Fruit fly (Drosophila melanogaster) whole organism, embryonic: Measurements from ENCODE around the gene Gr64b.

Source experiments
- C15 ChIP-seq: fragments of 200-800 bp; sonication (Bioruptor generic); IDR thresholded peaks from 3 replicates; pipeline ENCODE4 v1.3.6; 2022; ENCODE audit warnings: missing biosample characterization, missing genetic modification characterization
- CG12236 ChIP-seq: fragments of 200-800 bp; sonication (Bioruptor generic); optimal IDR thresholded peaks from 2 replicates; lab custom pipeline; 2016; ENCODE audit warnings: missing biosample characterization, missing genetic modification characterization
- CG13123 ChIP-seq: fragments of 200-800 bp; sonication (Bioruptor generic); optimal IDR thresholded peaks from 2 replicates; lab custom pipeline; 2016; ENCODE audit warnings: missing biosample characterization, missing genetic modification characterization
- CG13624 ChIP-seq: fragments of 200-800 bp; sonication (Bioruptor generic); optimal IDR thresholded peaks from 2 replicates; lab custom pipeline; 2016; ENCODE audit warnings: missing biosample characterization, missing genetic modification characterization
- CG13775 ChIP-seq: fragments of 200-800 bp; sonication (Bioruptor generic); optimal IDR thresholded peaks from 3 replicates; lab custom pipeline; 2017; ENCODE audit warnings: missing biosample characterization, mild to moderate bottlenecking, missing genetic modification characterization
- CG15514 ChIP-seq: fragments of 200-800 bp; sonication (Bioruptor generic); optimal IDR thresholded peaks from 3 replicates; lab custom pipeline; 2017; ENCODE audit warnings: missing biosample characterization, missing genetic modification characterization, mild to moderate bottlenecking, moderate library complexity, missing genetic modification reagents
- CG1603 ChIP-seq: fragments of 200-800 bp; sonication (Bioruptor generic); optimal IDR thresholded peaks from 2 replicates; lab custom pipeline; 2019; ENCODE audit warnings: missing biosample characterization, mild to moderate bottlenecking, missing genetic modification characterization, moderate library complexity
- CG17328 ChIP-seq: fragments of 200-800 bp; sonication (Bioruptor generic); IDR thresholded peaks from 2 replicates; pipeline ENCODE4 v1.3.6; 2022; ENCODE audit warnings: missing biosample characterization, missing genetic modification characterization
- CG17829 ChIP-seq: fragments of 200-800 bp; optimal IDR thresholded peaks from 2 replicates; lab custom pipeline; 2019; ENCODE audit warnings: missing biosample characterization, mild to moderate bottlenecking, missing genetic modification characterization, moderate library complexity
- CG6254 ChIP-seq: fragments of 200-800 bp; sonication (Bioruptor generic); optimal IDR thresholded peaks from 3 replicates; lab custom pipeline; 2017; ENCODE audit warnings: mild to moderate bottlenecking, missing biosample characterization, missing genetic modification reagents, missing genetic modification characterization
- CG6654 ChIP-seq: fragments of 200-800 bp; sonication (Bioruptor generic); optimal IDR thresholded peaks from 2 replicates; lab custom pipeline; 2017; ENCODE audit warnings: missing biosample characterization, mild to moderate bottlenecking, missing genetic modification characterization
- CG7786 ChIP-seq: fragments of 200-800 bp; sonication (Bioruptor generic); optimal IDR thresholded peaks from 2 replicates; lab custom pipeline; 2016; ENCODE audit warnings: missing biosample characterization, missing genetic modification characterization
- CG7839 ChIP-seq: fragments of 200-800 bp; sonication (Bioruptor generic); optimal IDR thresholded peaks from 3 replicates; lab custom pipeline; 2018; ENCODE audit warnings: missing biosample characterization, mild to moderate bottlenecking, missing genetic modification characterization, moderate library complexity
- Dad ChIP-seq: fragments of 200-800 bp; sonication (Bioruptor generic); optimal IDR thresholded peaks from 3 replicates; lab custom pipeline; 2016; ENCODE audit warnings: missing biosample characterization, missing genetic modification characterization
- Drgx ChIP-seq: fragments of 200-800 bp; sonication (Bioruptor generic); IDR thresholded peaks from 2 replicates; pipeline ENCODE4 v1.3.6; 2022; ENCODE audit warnings: missing biosample characterization, missing genetic modification characterization
- HLH4C ChIP-seq: fragments of 200-800 bp; sonication (Bioruptor generic); IDR thresholded peaks from 3 replicates; pipeline ENCODE4 v1.3.6; 2022; ENCODE audit warnings: missing biosample characterization, missing genetic modification characterization; ENCODE audit not compliant: partially characterized antibody
- Hmx ChIP-seq: fragments of 200-800 bp; sonication (Bioruptor generic); optimal IDR thresholded peaks from 2 replicates; lab custom pipeline; 2016; ENCODE audit warnings: missing biosample characterization, missing genetic modification characterization
- Lpt ChIP-seq: fragments of >200 bp; optimal IDR thresholded peaks from 2 replicates; lab custom pipeline; 2018; ENCODE audit warnings: missing biosample characterization, missing genetic modification characterization
- MBD-R2 ChIP-seq: fragments of 200-800 bp; sonication (Bioruptor generic); IDR thresholded peaks from 2 replicates; pipeline ENCODE4 v1.3.6; 2022; ENCODE audit warnings: missing biosample characterization, missing genetic modification characterization
- Mad ChIP-seq: fragments of 200-800 bp; sonication (Bioruptor generic); optimal IDR thresholded peaks from 2 replicates; lab custom pipeline; 2016; ENCODE audit warnings: missing biosample characterization, missing genetic modification characterization
- Med ChIP-seq: fragments of 200-800 bp; sonication (Bioruptor generic); peaks from one replicate; lab custom pipeline; 2016; ENCODE audit warnings: missing biosample characterization, missing genetic modification characterization, mild to moderate bottlenecking, inconsistent platforms, moderate library complexity
- Opbp ChIP-seq: fragments of 200-800 bp; sonication (Bioruptor generic); IDR thresholded peaks from 3 replicates; pipeline ENCODE4 v1.3.6; 2022; ENCODE audit warnings: missing biosample characterization, missing genetic modification characterization; ENCODE audit not compliant: partially characterized antibody
- PHDP ChIP-seq: fragments of 200-800 bp; sonication (Bioruptor generic); optimal IDR thresholded peaks from 3 replicates; lab custom pipeline; 2018; ENCODE audit warnings: missing biosample characterization, mild to moderate bottlenecking, missing genetic modification characterization, moderate library complexity
- Poxn ChIP-seq: fragments of 200-800 bp; sonication (Bioruptor generic); IDR thresholded peaks from 2 replicates; pipeline ENCODE4 v1.3.6; 2022; ENCODE audit warnings: missing biosample characterization, missing genetic modification characterization
- Sin3A ChIP-seq: fragments of >200 bp; optimal IDR thresholded peaks from 2 replicates; lab custom pipeline; 2018
- Sry-β ChIP-seq: fragments of 200-800 bp; sonication (Bioruptor generic); optimal IDR thresholded peaks from 2 replicates; lab custom pipeline; 2018; ENCODE audit warnings: missing biosample characterization, mild to moderate bottlenecking, missing genetic modification characterization, moderate library complexity
- Ssrp ChIP-seq: fragments of 200-800 bp; sonication (Bioruptor generic); optimal IDR thresholded peaks from 2 replicates; lab custom pipeline; 2018; ENCODE audit warnings: missing biosample characterization, mild to moderate bottlenecking, missing genetic modification characterization, moderate library complexity
- Tbp ChIP-seq: fragments of >200 bp; optimal IDR thresholded peaks from 2 replicates; lab custom pipeline; 2018; ENCODE audit warnings: missing biosample characterization, missing genetic modification characterization
- Usf ChIP-seq: fragments of 200-800 bp; sonication (Bioruptor generic); optimal IDR thresholded peaks from 2 replicates; lab custom pipeline; 2017; ENCODE audit warnings: missing genotype, missing biosample characterization, missing genetic modification characterization
- ash1 ChIP-seq: fragments of 200-800 bp; sonication (Bioruptor generic); optimal IDR thresholded peaks from 2 replicates; lab custom pipeline; 2018; ENCODE audit warnings: missing biosample characterization, mild to moderate bottlenecking, missing genetic modification characterization
- bsh ChIP-seq, 2 experiments: fragments of 200-800 bp; sonication (Bioruptor generic); optimal IDR thresholded peaks; 2 replicates each; lab custom pipeline; 2017 to 2018; ENCODE audit warnings: mild to moderate bottlenecking in 2 of 2, missing biosample characterization in 2 of 2, missing genetic modification characterization in 2 of 2, moderate library complexity in 1 of 2
- crol ChIP-seq: fragments of 200-800 bp; sonication (Bioruptor generic); IDR thresholded peaks from 2 replicates; pipeline ENCODE4 v1.3.6; 2022; ENCODE audit warnings: missing biosample characterization, missing genetic modification characterization
- crp ChIP-seq, 2 experiments: fragments of 200-800 bp; sonication (Bioruptor generic); optimal IDR thresholded peaks; 2 replicates in 1 of 2; 3 replicates in 1 of 2; lab custom pipeline; 2017; ENCODE audit warnings: missing biosample characterization in 2 of 2, missing genetic modification characterization in 2 of 2, mild to moderate bottlenecking in 1 of 2, moderate library complexity in 1 of 2
- da ChIP-seq: fragments of 200-800 bp; sonication (Bioruptor generic); optimal IDR thresholded peaks from 2 replicates; lab custom pipeline; 2016; ENCODE audit warnings: missing biosample characterization, missing genetic modification characterization
- danr ChIP-seq: fragments of 200-800 bp; sonication (Bioruptor generic); IDR thresholded peaks from 2 replicates; pipeline ENCODE4 v1.3.6; 2022; ENCODE audit warnings: missing biosample characterization, missing genetic modification characterization
- dysf ChIP-seq: fragments of 200-800 bp; sonication (Bioruptor generic); IDR thresholded peaks from 3 replicates; pipeline ENCODE4 v1.3.6; 2022; ENCODE audit warnings: missing biosample characterization, missing genetic modification characterization
- eyg ChIP-seq: fragments of 200-800 bp; sonication (Bioruptor generic); optimal IDR thresholded peaks from 3 replicates; lab custom pipeline; 2016; ENCODE audit warnings: missing biosample characterization, missing genetic modification characterization
- fru ChIP-seq: fragments of >200 bp; optimal IDR thresholded peaks from 2 replicates; lab custom pipeline; 2017
- gfzf ChIP-seq: fragments of 200-800 bp; sonication (Bioruptor generic); optimal IDR thresholded peaks from 2 replicates; lab custom pipeline; 2016; ENCODE audit warnings: missing biosample characterization, mild to moderate bottlenecking, missing genetic modification characterization, moderate library complexity
- gsb-n ChIP-seq: fragments of 200-800 bp; sonication (Bioruptor generic); optimal IDR thresholded peaks from 3 replicates; lab custom pipeline; 2018; ENCODE audit warnings: missing biosample characterization, mild to moderate bottlenecking, missing genetic modification characterization
- kah ChIP-seq: fragments of 200-800 bp; sonication (Bioruptor generic); optimal IDR thresholded peaks from 2 replicates; lab custom pipeline; 2018; ENCODE audit warnings: missing biosample characterization, mild to moderate bottlenecking, missing genetic modification characterization
- klu ChIP-seq: fragments of 200-800 bp; sonication (Bioruptor generic); IDR thresholded peaks from 2 replicates; pipeline ENCODE4 v1.3.6; 2022; ENCODE audit warnings: missing biosample characterization, missing genetic modification characterization
- lmd ChIP-seq: fragments of 200-800 bp; sonication (Bioruptor generic); IDR thresholded peaks from 2 replicates; pipeline ENCODE4 v1.3.6; 2022; ENCODE audit warnings: missing biosample characterization, missing genetic modification characterization
- oc ChIP-seq: fragments of 200-800 bp; sonication (Bioruptor generic); optimal IDR thresholded peaks from 2 replicates; lab custom pipeline; 2018; ENCODE audit warnings: missing biosample characterization, mild to moderate bottlenecking, missing genetic modification characterization, moderate library complexity
- pnt ChIP-seq: fragments of 200-800 bp; sonication (Bioruptor generic); optimal IDR thresholded peaks from 3 replicates; lab custom pipeline; 2016; ENCODE audit warnings: missing biosample characterization, missing genetic modification characterization
- pzg ChIP-seq: fragments of 200-800 bp; sonication (Bioruptor generic); optimal IDR thresholded peaks from 3 replicates; lab custom pipeline; 2018; ENCODE audit warnings: missing biosample characterization, mild to moderate bottlenecking, missing genetic modification characterization, moderate library complexity
- sd ChIP-seq: fragments of 200-800 bp; sonication (Bioruptor generic); optimal IDR thresholded peaks from 3 replicates; lab custom pipeline; 2018; ENCODE audit warnings: missing biosample characterization, mild to moderate bottlenecking, missing genetic modification characterization, moderate library complexity
- sna ChIP-seq: fragments of 200-800 bp; sonication (Bioruptor generic); IDR thresholded peaks from 2 replicates; pipeline ENCODE4 v1.3.6; 2022; ENCODE audit warnings: missing biosample characterization, missing genetic modification characterization; ENCODE audit not compliant: partially characterized antibody
- ssp ChIP-seq: fragments of 200-800 bp; sonication (Bioruptor generic); IDR thresholded peaks from 2 replicates; pipeline ENCODE4 v1.3.6; 2022; ENCODE audit warnings: missing biosample characterization, missing genetic modification characterization
- trem ChIP-seq: fragments of 200-800 bp; optimal IDR thresholded peaks from 3 replicates; lab custom pipeline; 2019; ENCODE audit warnings: missing biosample characterization, mild to moderate bottlenecking, missing genetic modification characterization, moderate library complexity
- vnd ChIP-seq: fragments of 200-800 bp; sonication (Bioruptor generic); IDR thresholded peaks from 3 replicates; pipeline ENCODE4 v1.3.6; 2022; ENCODE audit warnings: missing biosample characterization, missing genetic modification characterization; ENCODE audit not compliant: partially characterized antibody
- zen ChIP-seq: fragments of 200-800 bp; sonication (Bioruptor generic); optimal IDR thresholded peaks from 3 replicates; lab custom pipeline; 2018; ENCODE audit warnings: missing biosample characterization, mild to moderate bottlenecking, missing genetic modification characterization, moderate library complexity

Gene Gr64b

dm6 chr3L:4003316-4003715 lies 25.1 kb upstream of the Gr64b start, which contains the start of gene CG14985 (continued):
- TF ChIP-seq Poxn (GFP tag; lab: Robert Waterston, UW) (no peak), Ssrp (tag; lab: Kevin White, UChicago) (no peak), CG15514 (GFP tag; lab: Kevin White, UChicago) (peak; percentile 96), CG7839 (tag; lab: Kevin White, UChicago) (no peak), CG12236 (GFP tag; lab: Kevin White, UChicago) (no peak), crp (GFP tag; optimal IDR thresholded peaks at IDR 0.05; lab: Kevin White, UChicago) (peak in 1 of 2 experiments; percentile 85), Med (GFP tag; lab: Kevin White, UChicago) (no peak), pzg (GFP tag; lab: Kevin White, UChicago) (peak; percentile 35), Dad (no peak), MBD-R2 (GFP tag; lab: Robert Waterston, UW) (peak; percentile 55), Mad (no peak), CG17328 (GFP tag; lab: Robert Waterston, UW) (no peak), lmd (GFP tag; lab: Robert Waterston, UW) (no peak), Tbp (no peak), vnd (GFP tag; lab: Robert Waterston, UW) (no peak), da (GFP tag; lab: Kevin White, UChicago) (no peak), CG13624 (GFP tag; lab: Kevin White, UChicago) (no peak), danr (no peak), bsh (GFP tag; optimal IDR thresholded peaks at IDR 0.05; lab: Kevin White, UChicago) (no peak), fru (no peak), Sry-β (no peak), CG7786 (GFP tag; lab: Kevin White, UChicago) (no peak), CG6654 (GFP tag; lab: Kevin White, UChicago) (no peak), sna (GFP tag; lab: Robert Waterston, UW) (no peak), C15 (GFP tag; lab: Robert Waterston, UW) (no peak), gfzf (peak; percentile 69), Hmx (GFP tag; lab: Kevin White, UChicago) (no peak), klu (GFP tag; lab: Robert Waterston, UW) (no peak), CG13123 (GFP tag; lab: Kevin White, UChicago) (no peak), zen (tag; lab: Kevin White, UChicago) (no peak), HLH4C (GFP tag; lab: Robert Waterston, UW) (no peak), crol (GFP tag; lab: Robert Waterston, UW) (no peak), CG1603 (tag; lab: Kevin White, UChicago) (peak; percentile 39), CG13775 (GFP tag; lab: Kevin White, UChicago) (no peak), kah (GFP tag; lab: Kevin White, UChicago) (no peak), dysf (GFP tag; lab: Robert Waterston, UW) (no peak), trem (tag; lab: Kevin White, UChicago) (peak; percentile 12), Opbp (GFP tag; lab: Robert Waterston, UW) (no peak), ssp (GFP tag; lab: Robert Waterston, UW) (no peak), oc (no peak), Drgx (GFP tag; lab: Robert Waterston, UW) (no peak), pnt (GFP tag; lab: Kevin White, UChicago) (no peak), Sin3A (lab: Kevin White, UChicago) (no peak), sd (tag; lab: Kevin White, UChicago) (peak; percentile 55), Usf (GFP tag; lab: Kevin White, UChicago) (no peak), ash1 (GFP tag; lab: Kevin White, UChicago) (no peak), eyg (GFP tag; lab: Kevin White, UChicago) (no peak), PHDP (tag; lab: Kevin White, UChicago) (no peak), gsb-n (tag; lab: Kevin White, UChicago) (no peak), Lpt (GFP tag; lab: Kevin White, UChicago) (no peak), CG17829 (tag; lab: Kevin White, UChicago) (no peak), CG6254 (GFP tag; lab: Kevin White, UChicago) (no peak)
